Fruit fly (Drosophila melanogaster): ENCODE data around the gene Uggt.
A peak's percentile ranks its signal among the peaks of the same experiment; 100 is the strongest.

Uggt gene

DNA sequence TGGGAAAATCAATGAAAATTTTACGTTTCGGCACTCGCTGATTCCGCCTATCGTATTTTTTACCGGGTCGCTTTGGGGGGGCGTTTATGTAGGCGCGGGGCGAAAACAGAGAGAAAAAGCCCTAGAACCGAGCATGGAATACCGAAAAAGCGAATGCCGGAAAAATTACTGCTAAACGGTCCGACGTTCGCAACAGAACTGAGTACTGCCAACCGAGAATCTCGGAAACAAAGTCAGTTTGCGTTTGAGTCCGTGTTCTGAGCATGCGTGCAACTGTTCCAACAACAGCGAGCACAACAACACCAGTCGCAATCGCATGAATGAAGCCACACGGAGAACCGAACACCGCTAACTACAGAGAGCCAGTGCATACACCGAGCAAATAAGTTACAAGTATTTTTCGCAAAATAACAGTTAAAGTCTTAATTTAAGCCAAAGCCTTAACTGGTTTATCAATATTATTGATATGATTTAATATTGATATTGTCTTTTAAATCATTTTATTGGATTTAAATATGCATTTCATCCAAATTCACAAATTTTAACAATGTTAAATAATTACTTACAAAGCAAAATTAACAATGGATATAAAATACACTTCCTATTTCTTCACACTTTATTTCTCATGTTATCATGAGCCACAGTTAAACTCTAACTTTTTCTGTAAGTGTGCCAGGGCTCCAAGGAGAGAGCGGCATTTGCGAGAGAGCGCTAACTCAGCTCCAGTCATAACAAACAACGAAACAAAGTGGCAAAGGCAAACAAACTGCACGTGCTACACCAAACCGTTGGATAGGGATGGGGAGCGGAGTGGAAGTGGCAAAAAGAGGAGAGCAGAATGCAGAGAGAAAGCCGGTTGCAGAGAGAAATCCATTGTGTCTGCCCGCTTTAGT is 18.0 kb downstream of the Uggt start, which contains the start of gene CG3961:
TSS of gene CG3961 (minus strand) at position 201 of the 893 bp plus-strand sequence.
- TF ChIP-seq gl (tag; optimal IDR thresholded peaks at IDR 0.05), result peak; percentile 90
- peak; percentile 95 for TF ChIP-seq CG32121 (GFP tag; IDR thresholded peaks at IDR 0.05)
- TF ChIP-seq CG17806 (tag; optimal IDR thresholded peaks at IDR 0.05), result peak; percentile 99
- TF ChIP-seq CG13204 (GFP tag; optimal IDR thresholded peaks at IDR 0.05), result peak; percentile 94
- peak; percentile 99 for TF ChIP-seq CG9948 (tag; optimal IDR thresholded peaks at IDR 0.05)
- peak; percentile 81 for TF ChIP-seq CG12605 (GFP tag; IDR thresholded peaks at IDR 0.05)
- TF ChIP-seq Ets98B (GFP tag; IDR thresholded peaks at IDR 0.05), result peak; percentile 80
- peak; percentile 99 for TF ChIP-seq CG8301 (tag; optimal IDR thresholded peaks at IDR 0.05)
- peak; percentile 65; the same call in 2 of the 3 replicates for TF ChIP-seq fd96Ca (GFP tag; IDR thresholded peaks at IDR 0.05)
- peak; percentile 69; the same call in 1 of the 2 replicates for TF ChIP-seq CG10348 (GFP tag; IDR thresholded peaks at IDR 0.05)
- TF ChIP-seq CG4496 (GFP tag; IDR thresholded peaks at IDR 0.05), result peak; percentile 88
- peak; percentile 99 for TF ChIP-seq CG15710 (tag; optimal IDR thresholded peaks at IDR 0.05)
- TF ChIP-seq Pif1B (GFP tag; optimal IDR thresholded peaks at IDR 0.05), result peak; percentile 96
- peak; percentile 94 for TF ChIP-seq Pif1A (GFP tag; optimal IDR thresholded peaks at IDR 0.05)
- TF ChIP-seq CG8159 (tag; optimal IDR thresholded peaks at IDR 0.05), result peak; percentile 98
- peak; percentile 70 for TF ChIP-seq EcR (GFP tag; optimal IDR thresholded peaks at IDR 0.05)
- peak; percentile 99 for TF ChIP-seq CG34367 (tag; optimal IDR thresholded peaks at IDR 0.05)
- TF ChIP-seq CG14655 (GFP tag; optimal IDR thresholded peaks at IDR 0.05), result peak; percentile 100
- peak; percentile 99 for TF ChIP-seq Snoo (tag; optimal IDR thresholded peaks at IDR 0.05)
- TF ChIP-seq rn (GFP tag; IDR thresholded peaks at IDR 0.05), result peak; percentile 81
- peak; percentile 98 for TF ChIP-seq D1 (tag; optimal IDR thresholded peaks at IDR 0.05)

DNA sequence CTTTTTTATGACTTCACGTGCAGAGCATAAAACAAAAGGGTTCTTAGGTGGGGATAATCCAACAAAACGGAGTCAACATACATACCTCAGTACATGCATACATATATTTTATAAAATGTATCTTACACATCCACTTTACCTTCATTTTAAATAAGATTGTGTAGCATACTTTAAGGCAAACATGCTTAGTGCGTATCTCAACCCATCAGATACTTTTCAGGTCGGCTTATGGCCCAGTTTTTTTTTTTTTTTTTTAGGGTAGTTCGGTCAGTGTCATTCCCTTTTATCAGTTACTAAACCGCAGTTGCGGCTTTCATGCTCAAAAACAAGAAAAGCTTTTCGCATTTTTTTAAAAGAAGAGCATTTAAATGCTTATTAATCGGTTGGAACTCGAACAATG is 19.4 kb downstream of the Uggt start, which contains the start of gene NijB:
TSS of gene NijB (plus strand) at position 398 of the 400 bp plus-strand sequence.
- peak; percentile 83 for TF ChIP-seq EcR (GFP tag; optimal IDR thresholded peaks at IDR 0.05)
- no peak for TF ChIP-seq CG12605 (GFP tag; IDR thresholded peaks at IDR 0.05)
- no peak for TF ChIP-seq CG8301 (tag; optimal IDR thresholded peaks at IDR 0.05)
- no peak for TF ChIP-seq Snoo (tag; optimal IDR thresholded peaks at IDR 0.05)
- TF ChIP-seq CG4496 (GFP tag; IDR thresholded peaks at IDR 0.05), result no peak

DNA sequence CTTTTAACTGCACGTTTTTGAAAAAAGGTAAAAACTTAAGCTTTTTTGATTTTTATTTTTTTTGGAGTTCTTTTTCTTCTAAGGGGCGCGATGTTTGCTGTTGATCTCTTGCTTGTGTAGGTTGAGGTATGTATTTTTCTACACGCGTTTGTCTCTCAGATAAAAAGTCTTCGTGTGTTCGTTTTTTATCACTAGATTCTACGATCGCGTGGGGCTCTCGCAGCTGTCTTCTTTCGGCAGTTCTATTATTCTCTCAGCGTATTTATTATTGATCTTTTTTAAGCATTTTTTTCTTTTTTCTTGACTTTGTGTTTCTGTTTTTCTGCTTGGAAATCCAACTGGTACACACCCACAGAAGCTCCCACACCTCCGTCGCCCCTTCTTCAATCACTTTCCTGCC is 22.5 kb downstream of the Uggt start:
- TF ChIP-seq CG32121 (GFP tag; IDR thresholded peaks at IDR 0.05) (peak; percentile 27; the same call in 1 of the 2 replicates), D1 (tag; optimal IDR thresholded peaks at IDR 0.05) (no peak), CG4496 (GFP tag; IDR thresholded peaks at IDR 0.05) (peak; percentile 77), CG12605 (GFP tag; IDR thresholded peaks at IDR 0.05) (peak; percentile 46; the same call in 1 of the 2 replicates), Ets98B (GFP tag; IDR thresholded peaks at IDR 0.05) (peak; percentile 63; the same call in 1 of the 2 replicates)

DNA sequence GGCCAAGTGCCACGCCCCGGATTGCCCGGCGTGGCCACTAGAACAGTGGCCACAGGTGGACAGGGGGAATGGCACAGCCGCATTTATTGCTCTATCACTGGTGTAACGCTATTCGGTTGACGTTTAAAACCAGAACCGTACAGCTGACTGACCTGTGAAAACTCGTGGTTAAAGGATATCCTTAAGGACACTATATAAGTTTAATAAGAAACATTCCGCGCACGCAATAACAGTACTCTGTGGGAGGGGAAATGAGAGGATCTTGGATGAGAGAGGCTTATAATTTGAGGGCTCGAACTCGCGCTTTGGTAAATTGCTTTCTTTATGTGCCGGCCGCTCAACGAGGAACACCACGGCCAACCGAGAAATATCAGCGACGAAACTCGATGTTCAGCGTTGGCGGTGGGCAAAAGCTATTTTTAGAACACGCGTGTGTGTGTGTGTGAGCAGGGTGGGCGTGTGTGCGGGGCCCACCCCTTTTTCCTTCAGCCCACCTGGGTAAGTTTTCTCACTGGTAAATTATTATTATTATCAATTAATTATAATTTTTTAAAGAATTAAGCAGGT is 23.8 kb downstream of the Uggt start:
- TF ChIP-seq EcR (GFP tag; optimal IDR thresholded peaks at IDR 0.05) (peak; percentile 51), CG17806 (tag; optimal IDR thresholded peaks at IDR 0.05) (no peak), Snoo (tag; optimal IDR thresholded peaks at IDR 0.05) (no peak), CG14655 (GFP tag; optimal IDR thresholded peaks at IDR 0.05) (no peak), CG15710 (tag; optimal IDR thresholded peaks at IDR 0.05) (no peak), D1 (tag; optimal IDR thresholded peaks at IDR 0.05) (no peak), CG32121 (GFP tag; IDR thresholded peaks at IDR 0.05) (no peak), CG8301 (tag; optimal IDR thresholded peaks at IDR 0.05) (no peak), CG12605 (GFP tag; IDR thresholded peaks at IDR 0.05) (no peak), fd96Ca (GFP tag; IDR thresholded peaks at IDR 0.05) (no peak), CG8159 (tag; optimal IDR thresholded peaks at IDR 0.05) (no peak), CG4496 (GFP tag; IDR thresholded peaks at IDR 0.05) (0 out of 3 replicates have a peak, but pooled peaks have one; percentile 53)

DNA sequence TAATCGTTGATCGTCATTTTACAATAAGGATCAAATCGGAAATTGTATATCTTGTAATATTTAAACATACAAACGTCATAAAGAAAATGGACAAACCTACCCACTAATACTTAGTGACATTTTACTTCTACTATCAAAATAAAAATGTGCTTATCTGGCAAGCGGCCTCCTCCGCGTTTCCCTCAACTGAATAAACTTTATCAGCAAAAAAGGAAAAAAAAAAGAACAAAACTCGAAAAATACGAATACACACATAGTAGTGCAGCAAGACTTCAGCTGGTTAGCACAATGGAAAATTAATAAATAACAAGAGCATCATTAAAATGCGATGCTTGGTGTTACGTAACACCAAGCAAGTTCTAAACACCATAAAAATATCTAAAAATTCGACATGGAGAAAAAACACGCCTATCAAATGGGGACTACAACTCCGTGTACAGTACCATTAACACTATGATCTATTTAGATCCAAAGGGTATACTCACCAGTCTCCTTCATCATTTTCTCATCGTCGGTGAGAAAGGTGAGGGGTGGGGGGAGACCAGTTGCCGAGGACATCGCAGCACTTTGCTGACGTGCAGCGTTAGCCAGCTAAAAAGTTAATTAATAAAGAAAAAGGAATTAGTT is 25.0 kb downstream of the Uggt start:
- no peak for TF ChIP-seq CG15710 (tag; optimal IDR thresholded peaks at IDR 0.05)
- peak; percentile 50 for TF ChIP-seq D1 (tag; optimal IDR thresholded peaks at IDR 0.05)
- 0 out of 3 replicates have a peak, but pooled peaks have one; percentile 5 for TF ChIP-seq CG4496 (GFP tag; IDR thresholded peaks at IDR 0.05)
- no peak for TF ChIP-seq rn (GFP tag; IDR thresholded peaks at IDR 0.05)
- TF ChIP-seq CG14655 (GFP tag; optimal IDR thresholded peaks at IDR 0.05), result no peak
- TF ChIP-seq EcR (GFP tag; optimal IDR thresholded peaks at IDR 0.05), result no peak
- TF ChIP-seq CG32121 (GFP tag; IDR thresholded peaks at IDR 0.05), result no peak
- no peak for TF ChIP-seq Snoo (tag; optimal IDR thresholded peaks at IDR 0.05)
- no peak for TF ChIP-seq CG8301 (tag; optimal IDR thresholded peaks at IDR 0.05)
- no peak for TF ChIP-seq CG13204 (GFP tag; optimal IDR thresholded peaks at IDR 0.05)
- TF ChIP-seq CG17806 (tag; optimal IDR thresholded peaks at IDR 0.05), result no peak
- no peak for TF ChIP-seq CG34367 (tag; optimal IDR thresholded peaks at IDR 0.05)
- TF ChIP-seq fd96Ca (GFP tag; IDR thresholded peaks at IDR 0.05), result no peak

Measured in whole organism, pupa.